Fruit fly (Drosophila melanogaster) whole organism, embryonic: ENCODE measurements around the gene Act79B.
A peak's percentile ranks its signal among the peaks of the same experiment; 100 is the strongest.

Experiments used
- Aef1 ChIP-seq: fragments of 200-800 bp; sonication (Bioruptor generic); IDR thresholded peaks from 3 replicates; pipeline ENCODE4 v1.3.6; 2022; ENCODE audit warnings: missing biosample characterization, missing genetic modification characterization
- Bdp1 ChIP-seq: fragments of 200-800 bp; sonication (Bioruptor generic); optimal IDR thresholded peaks from 3 replicates; lab custom pipeline; 2016; ENCODE audit warnings: missing biosample characterization, missing genetic modification characterization
- CG10979 ChIP-seq: fragments of 200-800 bp; sonication (Bioruptor generic); optimal IDR thresholded peaks from 2 replicates; lab custom pipeline; 2018; ENCODE audit warnings: missing biosample characterization, mild to moderate bottlenecking, missing genetic modification characterization, moderate library complexity
- CG11247 ChIP-seq: fragments of 200-800 bp; sonication (Bioruptor generic); IDR thresholded peaks from 2 replicates; pipeline ENCODE4 v1.3.6; 2022; ENCODE audit warnings: missing biosample characterization, missing genetic modification characterization
- CG11560 ChIP-seq: fragments of 200-800 bp; sonication (Bioruptor generic); IDR thresholded peaks from 3 replicates; pipeline ENCODE4 v1.3.6; 2022; ENCODE audit warnings: missing biosample characterization, missing genetic modification characterization
- CG12219 ChIP-seq: fragments of 200-800 bp; sonication (Bioruptor generic); optimal IDR thresholded peaks from 3 replicates; lab custom pipeline; 2018; ENCODE audit warnings: missing biosample characterization, mild to moderate bottlenecking, missing genetic modification characterization
- CG14667 ChIP-seq: fragments of 200-800 bp; sonication (Bioruptor generic); IDR thresholded peaks from 2 replicates; pipeline ENCODE4 v1.3.6; 2022; ENCODE audit warnings: missing biosample characterization, missing genetic modification characterization
- CG15479 ChIP-seq: fragments of 200-800 bp; sonication (Bioruptor generic); optimal IDR thresholded peaks from 3 replicates; lab custom pipeline; 2019; ENCODE audit warnings: missing biosample characterization, mild to moderate bottlenecking, missing genetic modification characterization, moderate library complexity
- CG18262 ChIP-seq: fragments of 200-800 bp; optimal IDR thresholded peaks from 3 replicates; lab custom pipeline; 2019; ENCODE audit warnings: missing biosample characterization, mild to moderate bottlenecking, missing genetic modification characterization, moderate library complexity
- CG32532 ChIP-seq: fragments of 200-800 bp; sonication (Bioruptor generic); IDR thresholded peaks from 2 replicates; pipeline ENCODE4 v1.3.6; 2022; ENCODE audit warnings: missing biosample characterization, missing genetic modification characterization
- CG33557 ChIP-seq: fragments of 200-800 bp; sonication (Bioruptor generic); optimal IDR thresholded peaks from 2 replicates; lab custom pipeline; 2019; ENCODE audit warnings: missing biosample characterization, mild to moderate bottlenecking, missing genetic modification characterization, moderate library complexity
- CG34422 ChIP-seq: fragments of 200-800 bp; sonication (Bioruptor generic); IDR thresholded peaks from 3 replicates; pipeline ENCODE4 v1.3.6; 2022; ENCODE audit warnings: missing biosample characterization, missing genetic modification characterization
- CG7987 ChIP-seq: fragments of 200-800 bp; sonication (Bioruptor generic); optimal IDR thresholded peaks from 2 replicates; lab custom pipeline; 2018; ENCODE audit warnings: missing biosample characterization, mild to moderate bottlenecking, missing genetic modification characterization, moderate library complexity
- CG8765 ChIP-seq: fragments of 200-800 bp; sonication (Bioruptor generic); IDR thresholded peaks from 2 replicates; pipeline ENCODE4 v1.3.6; 2022; ENCODE audit warnings: missing biosample characterization, missing genetic modification characterization
- CG9215 ChIP-seq: fragments of 200-800 bp; sonication (Bioruptor generic); IDR thresholded peaks from 2 replicates; pipeline ENCODE4 v1.3.6; 2022; ENCODE audit warnings: missing biosample characterization, missing genetic modification characterization
- CoRest ChIP-seq: fragments of 200-800 bp; sonication (Bioruptor generic); optimal IDR thresholded peaks from 3 replicates; lab custom pipeline; 2018; ENCODE audit warnings: missing biosample characterization, mild to moderate bottlenecking, missing genetic modification characterization, moderate library complexity
- CrebB ChIP-seq: fragments of 200-800 bp; sonication (Bioruptor generic); optimal IDR thresholded peaks from 3 replicates; lab custom pipeline; 2018; ENCODE audit warnings: missing biosample characterization, mild to moderate bottlenecking, missing genetic modification characterization
- D ChIP-seq, 2 experiments: fragments of 200-800 bp in 1 of 2; fragments of >200 bp in 1 of 2; sonication (Bioruptor generic) in 1 of 2; optimal IDR thresholded peaks; 2 replicates in 1 of 2; 3 replicates in 1 of 2; lab custom pipeline; 2017; ENCODE audit warnings: mild to moderate bottlenecking in 1 of 2, missing biosample characterization in 1 of 2, missing genetic modification characterization in 1 of 2, missing genetic modification reagents in 1 of 2
- D19B ChIP-seq: fragments of 200-800 bp; sonication (Bioruptor generic); optimal IDR thresholded peaks from 2 replicates; lab custom pipeline; 2017; ENCODE audit warnings: missing biosample characterization, mild to moderate bottlenecking, missing genetic modification characterization
- Ets97D ChIP-seq: fragments of 200-800 bp; sonication (Bioruptor generic); optimal IDR thresholded peaks from 3 replicates; lab custom pipeline; 2016; ENCODE audit warnings: missing biosample characterization, missing genetic modification characterization
- Mes4 ChIP-seq: fragments of 200-800 bp; sonication (Bioruptor generic); optimal IDR thresholded peaks from 2 replicates; lab custom pipeline; 2016; ENCODE audit warnings: missing biosample characterization, missing genetic modification characterization
- NfI ChIP-seq: fragments of 200-800 bp; sonication (Bioruptor generic); optimal IDR thresholded peaks from 3 replicates; lab custom pipeline; 2018; ENCODE audit warnings: missing biosample characterization, mild to moderate bottlenecking, missing genetic modification characterization, moderate library complexity
- Pdp1 ChIP-seq, 2 experiments: fragments of 200-800 bp; sonication (Bioruptor generic); optimal IDR thresholded peaks; 3 replicates each; lab custom pipeline; 2016; ENCODE audit warnings: missing biosample characterization in 2 of 2, missing genetic modification characterization in 2 of 2, mild to moderate bottlenecking in 1 of 2, moderate library complexity in 1 of 2
- Rfx ChIP-seq: fragments of 200-800 bp; sonication (Bioruptor generic); IDR thresholded peaks from 2 replicates; pipeline ENCODE4 v1.3.6; 2022; ENCODE audit warnings: missing biosample characterization, missing genetic modification characterization
- Side ChIP-seq: fragments of 200-800 bp; sonication (Bioruptor generic); optimal IDR thresholded peaks from 2 replicates; lab custom pipeline; 2016; ENCODE audit warnings: missing biosample characterization, missing genetic modification characterization
- bbx ChIP-seq: fragments of 200-800 bp; sonication (Bioruptor generic); IDR thresholded peaks from 2 replicates; pipeline ENCODE4 v1.3.6; 2022; ENCODE audit warnings: missing biosample characterization, missing genetic modification characterization; ENCODE audit not compliant: partially characterized antibody
- bcd ChIP-seq: fragments of 200-800 bp; sonication (Bioruptor generic); optimal IDR thresholded peaks from 2 replicates; lab custom pipeline; 2017; ENCODE audit warnings: missing biosample characterization, mild to moderate bottlenecking, missing genetic modification characterization
- bsh ChIP-seq, 2 experiments: fragments of 200-800 bp; sonication (Bioruptor generic); optimal IDR thresholded peaks; 2 replicates each; lab custom pipeline; 2017 to 2018; ENCODE audit warnings: mild to moderate bottlenecking in 2 of 2, missing biosample characterization in 2 of 2, missing genetic modification characterization in 2 of 2, moderate library complexity in 1 of 2
- cad ChIP-seq: fragments of >200 bp; optimal IDR thresholded peaks from 2 replicates; lab custom pipeline; 2017; ENCODE audit warnings: missing biosample characterization, missing genetic modification characterization
- dmrt11E ChIP-seq: fragments of 200-800 bp; sonication (Bioruptor generic); optimal IDR thresholded peaks from 3 replicates; lab custom pipeline; 2018; ENCODE audit warnings: missing biosample characterization, mild to moderate bottlenecking, missing genetic modification characterization, moderate library complexity
- exex ChIP-seq: fragments of 200-800 bp; sonication (Bioruptor generic); optimal IDR thresholded peaks from 4 replicates; lab custom pipeline; 2018; ENCODE audit warnings: missing biosample characterization, mild to moderate bottlenecking, missing genetic modification characterization, moderate library complexity
- fd64A ChIP-seq: fragments of 200-800 bp; sonication (Bioruptor generic); optimal IDR thresholded peaks from 3 replicates; lab custom pipeline; 2018; ENCODE audit warnings: missing biosample characterization, mild to moderate bottlenecking, missing genetic modification characterization
- grn ChIP-seq: fragments of 200-800 bp; sonication (Bioruptor generic); optimal IDR thresholded peaks from 3 replicates; lab custom pipeline; 2017; ENCODE audit warnings: missing biosample characterization, missing genetic modification characterization
- hb ChIP-seq: fragments of 200-800 bp; sonication (Bioruptor generic); IDR thresholded peaks from 3 replicates; pipeline ENCODE4 v1.3.6; 2022; ENCODE audit warnings: missing biosample characterization, missing genetic modification characterization; ENCODE audit not compliant: partially characterized antibody
- her ChIP-seq: fragments of 200-800 bp; sonication (Bioruptor generic); optimal IDR thresholded peaks from 2 replicates; lab custom pipeline; 2016; ENCODE audit warnings: missing biosample characterization, missing genetic modification characterization
- insv ChIP-seq, 2 experiments: fragments of 200-800 bp; sonication (Bioruptor generic); optimal IDR thresholded peaks; 3 replicates each; lab custom pipeline; 2016 to 2018; ENCODE audit warnings: missing biosample characterization in 2 of 2, missing genetic modification characterization in 2 of 2
- ken ChIP-seq: fragments of 200-800 bp; sonication (Bioruptor generic); IDR thresholded peaks from 3 replicates; pipeline ENCODE4 v1.3.6; 2022; ENCODE audit warnings: missing biosample characterization, missing genetic modification characterization
- pfk ChIP-seq: fragments of 200-800 bp; sonication (Bioruptor generic); optimal IDR thresholded peaks from 2 replicates; lab custom pipeline; 2018; ENCODE audit warnings: missing biosample characterization, mild to moderate bottlenecking, missing genetic modification characterization, moderate library complexity
- pros ChIP-seq: fragments of 200-800 bp; sonication (Bioruptor generic); optimal IDR thresholded peaks from 3 replicates; lab custom pipeline; 2019; ENCODE audit warnings: missing biosample characterization, mild to moderate bottlenecking, missing genetic modification characterization, moderate library complexity
- run ChIP-seq: fragments of 200-800 bp; sonication (Bioruptor generic); optimal IDR thresholded peaks from 3 replicates; lab custom pipeline; 2018; ENCODE audit warnings: missing biosample characterization, mild to moderate bottlenecking, missing genetic modification characterization
- sd ChIP-seq: fragments of 200-800 bp; sonication (Bioruptor generic); optimal IDR thresholded peaks from 3 replicates; lab custom pipeline; 2018; ENCODE audit warnings: missing biosample characterization, mild to moderate bottlenecking, missing genetic modification characterization, moderate library complexity
- sim ChIP-seq: fragments of 200-800 bp; sonication (Bioruptor generic); IDR thresholded peaks from 2 replicates; pipeline ENCODE4 v1.3.6; 2022; ENCODE audit warnings: missing biosample characterization, missing genetic modification characterization
- sisA ChIP-seq: fragments of 200-800 bp; sonication (Bioruptor generic); IDR thresholded peaks from 2 replicates; pipeline ENCODE4 v1.3.6; 2022; ENCODE audit warnings: missing biosample characterization, missing genetic modification characterization
- trem ChIP-seq: fragments of 200-800 bp; optimal IDR thresholded peaks from 3 replicates; lab custom pipeline; 2019; ENCODE audit warnings: missing biosample characterization, mild to moderate bottlenecking, missing genetic modification characterization, moderate library complexity
- z ChIP-seq: fragments of 200-800 bp; sonication (Bioruptor generic); IDR thresholded peaks from 3 replicates; pipeline ENCODE4 v1.3.6; 2022; ENCODE audit warnings: missing biosample characterization, missing genetic modification characterization
- zen ChIP-seq: fragments of 200-800 bp; sonication (Bioruptor generic); optimal IDR thresholded peaks from 3 replicates; lab custom pipeline; 2018; ENCODE audit warnings: missing biosample characterization, mild to moderate bottlenecking, missing genetic modification characterization, moderate library complexity

Gene Act79B

DNA sequence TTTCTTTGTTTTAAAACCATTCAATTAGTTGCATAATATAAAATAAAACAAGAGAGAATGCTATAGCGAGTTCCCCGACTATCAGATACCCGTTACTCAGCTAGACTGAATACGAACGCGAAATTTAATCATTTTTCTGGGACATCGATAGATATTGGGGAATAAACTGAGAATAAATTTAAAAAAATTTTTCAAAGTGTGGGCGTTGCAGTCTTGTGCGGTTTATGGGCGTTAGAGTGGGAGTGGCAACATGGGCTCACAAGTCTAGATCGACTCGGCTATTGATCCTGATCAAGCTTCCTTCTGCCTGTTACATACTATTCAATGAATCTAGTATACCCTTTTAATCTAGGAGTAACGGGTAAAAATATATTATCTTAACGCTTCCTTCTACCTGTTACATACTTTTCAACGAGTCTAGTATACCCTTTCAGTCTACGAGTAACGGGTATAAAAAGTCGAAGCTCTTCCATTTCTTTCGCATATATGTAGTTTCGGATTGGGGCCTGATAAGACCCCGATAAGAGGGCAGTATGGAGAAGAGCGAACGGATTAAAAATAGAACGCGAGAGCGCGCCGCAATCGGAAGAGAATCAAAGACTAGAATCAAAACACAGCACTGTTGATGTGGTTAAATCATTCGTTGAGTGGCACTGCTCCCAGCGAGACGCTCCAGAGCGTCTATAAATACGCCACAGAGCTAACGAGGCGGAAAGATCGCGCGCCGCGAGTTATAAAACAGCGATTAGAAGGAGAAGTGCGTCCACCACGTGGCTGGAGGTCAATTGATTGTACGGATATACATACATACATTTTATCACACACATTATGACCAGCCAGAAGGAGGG, 30.3 kb upstream of the Act79B start, which contains the start of gene CG7458 (continued):
- no peak for TF ChIP-seq CG14667 (GFP tag; lab: Robert Waterston, UW)
- TF ChIP-seq CG32532 = peak; percentile 37; the same call in 1 of the 2 replicates
- TF ChIP-seq Pdp1 (GFP tag; optimal IDR thresholded peaks at IDR 0.05; lab: Kevin White, UChicago) = peak; percentile 44 to 96
- TF ChIP-seq NfI (GFP tag; lab: Kevin White, UChicago) = no peak
- TF ChIP-seq CG15479 (GFP tag; lab: Kevin White, UChicago) = no peak
- peak; percentile 41; the same call in 1 of the 2 replicates for TF ChIP-seq Rfx
- TF ChIP-seq bcd (GFP tag; lab: Kevin White, UChicago) = peak; percentile 59
- no peak for TF ChIP-seq CG11247 (GFP tag; lab: Robert Waterston, UW)
- TF ChIP-seq CG8765 (GFP tag; lab: Robert Waterston, UW) = peak; percentile 13; the same call in 1 of the 2 replicates
- TF ChIP-seq CG12219 = peak; percentile 4
- peak; percentile 37; the same call in 1 of the 3 replicates for TF ChIP-seq Aef1
- TF ChIP-seq insv (GFP tag; optimal IDR thresholded peaks at IDR 0.05; lab: Kevin White, UChicago) = no peak
- no peak for TF ChIP-seq pfk (GFP tag; lab: Kevin White, UChicago)
- TF ChIP-seq dmrt11E (tag; lab: Kevin White, UChicago) = peak; percentile 29
- peak; percentile 30 for TF ChIP-seq pros (GFP tag; lab: Kevin White, UChicago)
- TF ChIP-seq fd64A (GFP tag; lab: Kevin White, UChicago) = no peak
- peak; percentile 11 for TF ChIP-seq Side (GFP tag; lab: Kevin White, UChicago)
- TF ChIP-seq bbx (GFP tag; lab: Robert Waterston, UW) = no peak
- no peak for TF ChIP-seq CG33557 (GFP tag; lab: Kevin White, UChicago)
- peak; percentile 51 for TF ChIP-seq Mes4 (GFP tag; lab: Kevin White, UChicago)
- TF ChIP-seq hb (GFP tag; lab: Robert Waterston, UW) = no peak
- TF ChIP-seq D (optimal IDR thresholded peaks at IDR 0.05; lab: Kevin White, UChicago) = no peak
- peak; percentile 59 for TF ChIP-seq D (GFP tag; optimal IDR thresholded peaks at IDR 0.05; lab: Kevin White, UChicago)
- no peak for TF ChIP-seq Ets97D (GFP tag; lab: Kevin White, UChicago)
- TF ChIP-seq cad = no peak

DNA sequence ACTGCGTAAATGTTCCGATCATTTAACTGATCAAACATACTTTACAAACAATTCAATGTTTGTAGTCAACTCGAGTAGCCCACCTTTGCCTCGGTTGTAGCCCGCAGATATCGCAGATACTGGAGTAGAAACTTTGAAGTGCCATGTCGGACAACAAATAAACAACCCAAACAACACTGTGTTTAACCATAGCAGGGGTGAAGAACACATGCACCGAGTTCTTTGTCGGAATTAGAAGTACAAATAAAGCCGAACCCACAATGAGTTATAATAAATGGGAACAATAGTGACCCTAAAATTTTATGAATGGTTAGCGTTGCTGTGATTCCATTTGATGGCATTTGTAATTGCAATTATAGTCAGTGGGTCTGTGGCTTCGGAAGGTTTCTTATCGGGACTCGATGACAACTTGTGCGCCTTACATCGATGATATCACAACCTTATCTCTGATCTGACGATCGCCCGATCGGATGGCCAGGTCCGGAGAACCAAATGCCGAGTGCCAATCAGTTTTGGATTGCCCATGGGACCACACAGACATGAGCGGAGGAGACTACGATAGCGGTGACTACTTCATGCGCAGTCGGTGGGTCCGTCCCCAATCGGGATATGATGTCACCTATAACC, 23.0 kb upstream of the Act79B start, which contains the start of gene Chs2:
Chs2 (plus strand) TSS at position 510 of the 627 bp plus-strand sequence.
- TF ChIP-seq CG9215 (GFP tag; lab: Robert Waterston, UW) = no peak
- peak in 1 of 2 experiments; percentile 34 for TF ChIP-seq bsh (GFP tag; optimal IDR thresholded peaks at IDR 0.05; lab: Kevin White, UChicago)
- peak; percentile 45 for TF ChIP-seq trem (tag; lab: Kevin White, UChicago)
- peak; percentile 42 for TF ChIP-seq zen
- TF ChIP-seq CoRest (tag; lab: Kevin White, UChicago) = peak; percentile 26
- TF ChIP-seq exex (tag; lab: Kevin White, UChicago) = peak; percentile 35
- no peak for TF ChIP-seq CG18262
- no peak for TF ChIP-seq CG34422 (GFP tag; lab: Robert Waterston, UW)
- TF ChIP-seq CG10979 (tag; lab: Kevin White, UChicago) = peak; percentile 45
- peak; percentile 99 for TF ChIP-seq grn (GFP tag; lab: Kevin White, UChicago)
- no peak for TF ChIP-seq hb (GFP tag; lab: Robert Waterston, UW)
- no peak for TF ChIP-seq sisA (GFP tag; lab: Robert Waterston, UW)
- TF ChIP-seq Bdp1 (GFP tag; lab: Kevin White, UChicago) = no peak
- TF ChIP-seq sim (GFP tag; lab: Robert Waterston, UW) = no peak
- no peak for TF ChIP-seq D (optimal IDR thresholded peaks at IDR 0.05; lab: Kevin White, UChicago)
- TF ChIP-seq D (GFP tag; optimal IDR thresholded peaks at IDR 0.05; lab: Kevin White, UChicago) = peak; percentile 57
- no peak for TF ChIP-seq D19B
- 0 out of 3 replicates have a peak, but pooled peaks have one; percentile 26 for TF ChIP-seq ken
- peak; percentile 55 for TF ChIP-seq run (tag; lab: Kevin White, UChicago)
- TF ChIP-seq CG11560 (tag; lab: Robert Waterston, UW) = no peak
- TF ChIP-seq CrebB (tag; lab: Kevin White, UChicago) = peak; percentile 22
- TF ChIP-seq z (GFP tag; lab: Robert Waterston, UW) = 0 out of 3 replicates have a peak, but pooled peaks have one; percentile 20
- no peak for TF ChIP-seq sd (tag; lab: Kevin White, UChicago)
- TF ChIP-seq CG7987 (GFP tag; lab: Kevin White, UChicago) = peak; percentile 40
- TF ChIP-seq her (GFP tag; lab: Kevin White, UChicago) = no peak
